Worm (Caenorhabditis elegans) whole organism, late embryonic: ENCODE data around the gene C02B8.6.

ENCODE experiments used
- C08G9.2 ChIP-seq: sonication (generic microtip); optimal IDR thresholded peaks from 2 replicates; lab custom pipeline; 2016; ENCODE audit warnings: mild to moderate bottlenecking, missing genetic modification characterization, moderate library complexity, missing compliant biosample characterization
- C38D4.7 ChIP-seq: fragments of 200-800 bp; sonication (Bioruptor generic); optimal IDR thresholded peaks from 2 replicates; lab custom pipeline; 2018; ENCODE audit warnings: mild to moderate bottlenecking, missing genetic modification characterization, moderate library complexity, missing compliant biosample characterization
- T23F11.4 ChIP-seq: fragments of 200-800 bp; sonication (Bioruptor generic); optimal IDR thresholded peaks from 2 replicates; lab custom pipeline; 2018; ENCODE audit warnings: mild to moderate bottlenecking, missing genetic modification characterization, missing compliant biosample characterization
- ama-1 ChIP-seq: fragments of 150-350 bp; optimal IDR thresholded peaks from 2 replicates; lab custom pipeline; 2014
- ceh-14 ChIP-seq: sonication (generic microtip); optimal IDR thresholded peaks from 2 replicates; lab custom pipeline; 2016; ENCODE audit warnings: missing genotype, missing genetic modification characterization, missing compliant biosample characterization
- ceh-18 ChIP-seq: sonication (generic microtip); optimal IDR thresholded peaks from 2 replicates; lab custom pipeline; 2016; ENCODE audit warnings: missing genetic modification characterization, missing compliant biosample characterization
- ceh-19 ChIP-seq: fragments of 200-800 bp; sonication (Bioruptor generic); optimal IDR thresholded peaks from 2 replicates; lab custom pipeline; 2018; ENCODE audit warnings: mild to moderate bottlenecking, missing genetic modification characterization, missing compliant biosample characterization
- ceh-31 ChIP-seq: sonication (generic microtip); optimal IDR thresholded peaks from 2 replicates; lab custom pipeline; 2016; ENCODE audit warnings: missing genetic modification characterization, missing compliant biosample characterization
- ceh-34 ChIP-seq: sonication (generic microtip); optimal IDR thresholded peaks from 2 replicates; lab custom pipeline; 2016; ENCODE audit warnings: mild to moderate bottlenecking, missing genetic modification characterization, missing compliant biosample characterization
- ceh-45 ChIP-seq: fragments of 200-800 bp; sonication (Bioruptor generic); IDR thresholded peaks from 2 replicates; pipeline ENCODE4 v1.3.6; 2022; ENCODE audit warnings: missing genetic modification reagents, missing genetic modification characterization, missing compliant biosample characterization
- ceh-48 ChIP-seq: sonication (generic microtip); optimal IDR thresholded peaks from 2 replicates; lab custom pipeline; 2016; ENCODE audit warnings: missing genetic modification characterization, inconsistent platforms, missing compliant biosample characterization
- ceh-6 ChIP-seq: fragments of 200-800 bp; sonication (Bioruptor generic); optimal IDR thresholded peaks from 2 replicates; lab custom pipeline; 2018; ENCODE audit warnings: mild to moderate bottlenecking, missing genetic modification characterization, missing compliant biosample characterization
- ceh-9 ChIP-seq: sonication (generic microtip); optimal IDR thresholded peaks from 2 replicates; lab custom pipeline; 2016; ENCODE audit warnings: mild to moderate bottlenecking, missing genetic modification characterization, inconsistent platforms, missing compliant biosample characterization
- dve-1 ChIP-seq: sonication (generic microtip); optimal IDR thresholded peaks from 2 replicates; lab custom pipeline; 2017; ENCODE audit warnings: antibody characterized with exemption, mild to moderate bottlenecking, missing genetic modification characterization, missing compliant biosample characterization
- elt-2 ChIP-seq: sonication (generic microtip); optimal IDR thresholded peaks from 2 replicates; lab custom pipeline; 2016; ENCODE audit warnings: missing genetic modification reagents, missing genetic modification characterization, missing compliant biosample characterization
- elt-4 ChIP-seq: sonication (generic microtip); optimal IDR thresholded peaks from 2 replicates; lab custom pipeline; 2016; ENCODE audit warnings: missing genetic modification characterization, missing compliant biosample characterization
- ets-4 ChIP-seq: sonication (generic microtip); optimal IDR thresholded peaks from 2 replicates; lab custom pipeline; 2016; ENCODE audit warnings: missing genetic modification characterization, missing compliant biosample characterization
- fkh-6 ChIP-seq: sonication (generic microtip); optimal IDR thresholded peaks from 2 replicates; lab custom pipeline; 2016; ENCODE audit warnings: missing genetic modification characterization, missing compliant biosample characterization
- hlh-30 ChIP-seq: sonication (generic microtip); optimal IDR thresholded peaks from 2 replicates; lab custom pipeline; 2017; ENCODE audit warnings: antibody characterized with exemption, missing genetic modification characterization, missing compliant biosample characterization; ENCODE audit not compliant: insufficient read depth
- lim-6 ChIP-seq: sonication (generic microtip); optimal IDR thresholded peaks from 2 replicates; lab custom pipeline; 2016; ENCODE audit warnings: missing genetic modification characterization, missing compliant biosample characterization
- lin-11 ChIP-seq: fragments of 200-800 bp; sonication (Bioruptor generic); optimal IDR thresholded peaks from 2 replicates; lab custom pipeline; 2018; ENCODE audit warnings: mild to moderate bottlenecking, missing genetic modification characterization, missing compliant biosample characterization
- madf-2 ChIP-seq: sonication (generic microtip); optimal IDR thresholded peaks from 2 replicates; lab custom pipeline; 2017; ENCODE audit warnings: missing genetic modification characterization, missing compliant biosample characterization
- nfya-1 ChIP-seq: sonication (generic microtip); optimal IDR thresholded peaks from 2 replicates; lab custom pipeline; 2017; ENCODE audit warnings: missing genetic modification characterization, mild to moderate bottlenecking, missing compliant biosample characterization, antibody characterized with exemption, moderate library complexity
- nhr-11 ChIP-seq: fragments of 150-350 bp; optimal IDR thresholded peaks from 2 replicates; lab custom pipeline; 2014; ENCODE audit warnings: missing biosample characterization, missing genetic modification characterization
- npax-4 ChIP-seq: sonication (generic microtip); optimal IDR thresholded peaks from 2 replicates; lab custom pipeline; 2016; ENCODE audit warnings: missing genetic modification characterization, missing compliant biosample characterization
- pag-3 ChIP-seq: sonication (generic microtip); optimal IDR thresholded peaks from 2 replicates; lab custom pipeline; 2016; ENCODE audit warnings: missing compliant biosample characterization, missing genetic modification characterization, borderline replicate concordance
- pha-4 ChIP-seq: fragments of 150-350 bp; optimal IDR thresholded peaks from 2 replicates; lab custom pipeline; 2018; ENCODE audit warnings: missing biosample characterization, missing genetic modification reagents, missing genetic modification characterization
- pqm-1 ChIP-seq: sonication (generic microtip); optimal IDR thresholded peaks from 2 replicates; lab custom pipeline; 2016; ENCODE audit warnings: missing genetic modification characterization, missing compliant biosample characterization
- pros-1 ChIP-seq: fragments of 150-350 bp; optimal IDR thresholded peaks from 2 replicates; lab custom pipeline; 2014; ENCODE audit warnings: missing biosample characterization, missing genetic modification reagents, missing genetic modification characterization
- ref-2 ChIP-seq: sonication (generic microtip); optimal IDR thresholded peaks from 2 replicates; lab custom pipeline; 2016; ENCODE audit warnings: missing genetic modification characterization, missing compliant biosample characterization
- rnt-1 ChIP-seq: sonication (generic microtip); optimal IDR thresholded peaks from 2 replicates; lab custom pipeline; 2016; ENCODE audit warnings: missing genetic modification characterization, missing compliant biosample characterization
- sdc-2 ChIP-seq: sonication (generic microtip); optimal IDR thresholded peaks from 2 replicates; lab custom pipeline; 2016; ENCODE audit warnings: missing genotype, missing genetic modification characterization, missing compliant biosample characterization
- sox-2 ChIP-seq: fragments of 200-800 bp; sonication (Bioruptor generic); IDR thresholded peaks from 2 replicates; pipeline ENCODE4 v1.3.6; 2022; ENCODE audit warnings: missing genetic modification reagents, missing genetic modification characterization, missing compliant biosample characterization
- tbx-2 ChIP-seq: sonication (generic microtip); optimal IDR thresholded peaks from 2 replicates; lab custom pipeline; 2016; ENCODE audit warnings: missing genetic modification characterization, missing compliant biosample characterization
- tbx-7 ChIP-seq: sonication (generic microtip); optimal IDR thresholded peaks from 2 replicates; lab custom pipeline; 2016; ENCODE audit warnings: missing genotype, missing genetic modification characterization, missing compliant biosample characterization
- unc-42 ChIP-seq: sonication (generic microtip); optimal IDR thresholded peaks from 2 replicates; lab custom pipeline; 2016; ENCODE audit warnings: missing genotype, missing genetic modification characterization, missing compliant biosample characterization
- unc-86 ChIP-seq: sonication (generic microtip); optimal IDR thresholded peaks from 2 replicates; lab custom pipeline; 2016; ENCODE audit warnings: missing genetic modification characterization, missing compliant biosample characterization
- ztf-16 ChIP-seq: sonication (generic microtip); optimal IDR thresholded peaks from 2 replicates; lab custom pipeline; 2017; ENCODE audit warnings: missing genetic modification characterization, missing compliant biosample characterization

The C02B8.6 gene

ce11 chrX:8169534-8169933, 33.4 kb upstream of the C02B8.6 start, which contains the start of gene C17H11.2:
Gene C17H11.2 (plus strand): TSS chrX:8169930.
- TF ChIP-seq unc-42 (peak; percentile 39), dve-1 (tag; lab: Kevin White, UChicago) (no peak), nfya-1 (peak; percentile 24), tbx-7 (tag; lab: Kevin White, UChicago) (no peak), rnt-1 (no peak), npax-4 (tag; lab: Kevin White, UChicago) (no peak), ref-2 (tag; lab: Kevin White, UChicago) (no peak), ceh-9 (tag; lab: Kevin White, UChicago) (no peak)

- TF ChIP-seq ceh-31 (tag; lab: Kevin White, UChicago) (peak; percentile 71), elt-4 (tag; lab: Kevin White, UChicago) (peak; percentile 31), ceh-48 (peak; percentile 65), pqm-1 (tag; lab: Kevin White, UChicago) (no peak), C08G9.2 (tag; lab: Kevin White, UChicago) (peak; percentile 33), pros-1 (tag; lab: Kevin White, UChicago) (peak; percentile 34), sox-2 (GFP tag; lab: Robert Waterston, UW) (no peak), ceh-14 (peak; percentile 28), madf-2 (tag; lab: Kevin White, UChicago) (no peak), ceh-34 (tag; lab: Kevin White, UChicago) (peak; percentile 24), tbx-2 (tag; lab: Kevin White, UChicago) (peak; percentile 62), lim-6 (tag; lab: Kevin White, UChicago) (no peak), pag-3 (tag; lab: Kevin White, UChicago) (peak; percentile 49), T23F11.4 (GFP tag; lab: Kevin White, UChicago) (peak; percentile 43), ceh-19 (GFP tag; lab: Kevin White, UChicago) (peak; percentile 14), ceh-18 (tag; lab: Kevin White, UChicago) (peak; percentile 29), elt-2 (tag; lab: Kevin White, UChicago) (no peak), nhr-11 (tag; lab: Kevin White, UChicago) (no peak), ets-4 (tag; lab: Kevin White, UChicago) (no peak), sdc-2 (tag; lab: Kevin White, UChicago) (peak; percentile 65), unc-42 (peak; percentile 49)
Observed at ce11 chrX:8163555-8163954, 27.4 kb upstream of the C02B8.6 start.

ce11 chrX:8162793-8163192, 26.7 kb upstream of the C02B8.6 start, which contains the start of gene F22F1.3:
Gene F22F1.3 (minus strand): TSS chrX:8163073.
- no peak for TF ChIP-seq lim-6 (tag; lab: Kevin White, UChicago)

ce11 chrX:8160016-8160415, 23.9 kb upstream of the C02B8.6 start:
- peak; percentile 57 for TF ChIP-seq ama-1 (lab: Kevin White, UChicago)
- TF ChIP-seq hlh-30: peak; percentile 73
- peak; percentile 32 for TF ChIP-seq ceh-31 (tag; lab: Kevin White, UChicago)
- TF ChIP-seq pros-1 (tag; lab: Kevin White, UChicago): no peak
- no peak for TF ChIP-seq tbx-2 (tag; lab: Kevin White, UChicago)

ce11 chrX:8158975-8159813, 23.1 kb upstream of the C02B8.6 start, which contains the start of gene hil-3:
Gene hil-3 (plus strand): TSS chrX:8159169.
- peak; percentile 19 for TF ChIP-seq sdc-2 (tag; lab: Kevin White, UChicago)
- TF ChIP-seq ceh-45: no peak
- no peak for TF ChIP-seq ztf-16 (tag; lab: Kevin White, UChicago)
- no peak for TF ChIP-seq pha-4 (tag; lab: Kevin White, UChicago)
- TF ChIP-seq fkh-6 (tag; lab: Kevin White, UChicago): no peak
- TF ChIP-seq elt-4 (tag; lab: Kevin White, UChicago): no peak
- peak; percentile 56 for TF ChIP-seq ref-2 (tag; lab: Kevin White, UChicago)
- TF ChIP-seq ceh-9 (tag; lab: Kevin White, UChicago): no peak
- TF ChIP-seq ceh-31 (tag; lab: Kevin White, UChicago): peak; percentile 26
- peak; percentile 46 for TF ChIP-seq ama-1 (lab: Kevin White, UChicago)
- peak; percentile 36 for TF ChIP-seq tbx-2 (tag; lab: Kevin White, UChicago)
- TF ChIP-seq C38D4.7 (GFP tag; lab: Kevin White, UChicago): no peak
- no peak for TF ChIP-seq unc-86 (tag; lab: Kevin White, UChicago)
- no peak for TF ChIP-seq ceh-6
- TF ChIP-seq ceh-19 (GFP tag; lab: Kevin White, UChicago): no peak
- peak; percentile 9 for TF ChIP-seq tbx-7 (tag; lab: Kevin White, UChicago)
- TF ChIP-seq ceh-14: no peak
- TF ChIP-seq lin-11 (tag; lab: Kevin White, UChicago): no peak
